Fruit fly (Drosophila melanogaster) whole organism, embryonic: ENCODE results near the gene msd1.

ENCODE experiments used
- BEAF-32 ChIP-seq: fragments of 200-800 bp; sonication (Bioruptor generic); optimal IDR thresholded peaks from 3 replicates; lab custom pipeline; 2017; ENCODE audit warnings: missing biosample characterization, missing genetic modification characterization, mild to moderate bottlenecking, moderate library complexity, missing genetic modification reagents
- Bgb ChIP-seq: fragments of 200-800 bp; sonication (Bioruptor generic); IDR thresholded peaks from 2 replicates; pipeline ENCODE4 v1.3.6; 2022; ENCODE audit warnings: missing biosample characterization, missing genetic modification characterization; ENCODE audit not compliant: partially characterized antibody
- CG10147 ChIP-seq: fragments of 200-800 bp; sonication (Bioruptor generic); optimal IDR thresholded peaks from 2 replicates; lab custom pipeline; 2019; ENCODE audit warnings: missing biosample characterization, mild to moderate bottlenecking, missing genetic modification characterization, moderate library complexity
- CG12942 ChIP-seq: fragments of 200-800 bp; sonication (Bioruptor generic); optimal IDR thresholded peaks from 3 replicates; lab custom pipeline; 2016; ENCODE audit warnings: missing biosample characterization, missing genetic modification characterization
- CG13287 ChIP-seq: fragments of 200-800 bp; sonication (Bioruptor generic); IDR thresholded peaks from 2 replicates; pipeline ENCODE4 v1.3.6; 2022; ENCODE audit warnings: missing biosample characterization, missing genetic modification characterization; ENCODE audit not compliant: partially characterized antibody
- CG15514 ChIP-seq: fragments of 200-800 bp; sonication (Bioruptor generic); optimal IDR thresholded peaks from 3 replicates; lab custom pipeline; 2017; ENCODE audit warnings: missing biosample characterization, missing genetic modification characterization, mild to moderate bottlenecking, moderate library complexity, missing genetic modification reagents
- CG1603 ChIP-seq: fragments of 200-800 bp; sonication (Bioruptor generic); optimal IDR thresholded peaks from 2 replicates; lab custom pipeline; 2019; ENCODE audit warnings: missing biosample characterization, mild to moderate bottlenecking, missing genetic modification characterization, moderate library complexity
- CG17186 ChIP-seq: fragments of 200-800 bp; sonication (Bioruptor generic); optimal IDR thresholded peaks from 3 replicates; lab custom pipeline; 2017; ENCODE audit warnings: missing biosample characterization, missing genetic modification reagents, missing genetic modification characterization
- CG17912 ChIP-seq: fragments of 200-800 bp; sonication (Bioruptor generic); optimal IDR thresholded peaks from 2 replicates; lab custom pipeline; 2018; ENCODE audit warnings: missing biosample characterization, mild to moderate bottlenecking, missing genetic modification characterization
- CG2116 ChIP-seq: fragments of 200-800 bp; sonication (Bioruptor generic); optimal IDR thresholded peaks from 3 replicates; lab custom pipeline; 2018; ENCODE audit warnings: missing biosample characterization, mild to moderate bottlenecking, missing genetic modification characterization
- CG31441 ChIP-seq: fragments of 200-800 bp; sonication (Bioruptor generic); IDR thresholded peaks from 2 replicates; pipeline ENCODE4 v1.3.6; 2022; ENCODE audit warnings: missing biosample characterization, missing genetic modification characterization
- CG32772 ChIP-seq: fragments of 200-800 bp; sonication (Bioruptor generic); IDR thresholded peaks from 2 replicates; pipeline ENCODE4 v1.3.6; 2022; ENCODE audit warnings: missing biosample characterization, missing genetic modification characterization
- CG34224 ChIP-seq: fragments of 200-800 bp; sonication (Bioruptor generic); IDR thresholded peaks from 3 replicates; pipeline ENCODE4 v1.3.6; 2022; ENCODE audit warnings: missing biosample characterization, missing genetic modification characterization; ENCODE audit not compliant: partially characterized antibody
- CG4360 ChIP-seq: fragments of 200-800 bp; sonication (Bioruptor generic); IDR thresholded peaks from 2 replicates; pipeline ENCODE4 v1.3.6; 2022; ENCODE audit warnings: missing biosample characterization, missing genetic modification characterization
- CG9797 ChIP-seq: fragments of 200-800 bp; sonication (Bioruptor generic); optimal IDR thresholded peaks from 3 replicates; lab custom pipeline; 2018; ENCODE audit warnings: missing biosample characterization, mild to moderate bottlenecking, missing genetic modification characterization
- Dll ChIP-seq: fragments of 200-800 bp; sonication (Bioruptor generic); IDR thresholded peaks from 4 replicates; pipeline ENCODE4 v1.3.6; 2022; ENCODE audit warnings: missing biosample characterization, missing genetic modification characterization; ENCODE audit not compliant: partially characterized antibody
- Dp ChIP-seq: fragments of 200-800 bp; sonication (Bioruptor generic); optimal IDR thresholded peaks from 2 replicates; lab custom pipeline; 2018; ENCODE audit warnings: missing biosample characterization, mild to moderate bottlenecking, missing genetic modification characterization, moderate library complexity
- Dref ChIP-seq: fragments of 200-800 bp; sonication (Bioruptor generic); IDR thresholded peaks from 2 replicates; pipeline ENCODE4 v1.3.6; 2022; ENCODE audit warnings: missing biosample characterization, missing genetic modification characterization
- E2f2 ChIP-seq: fragments of 200-800 bp; sonication (Bioruptor generic); IDR thresholded peaks from 2 replicates; pipeline ENCODE4 v1.3.6; 2022; ENCODE audit warnings: missing biosample characterization, missing genetic modification characterization
- Elba2 ChIP-seq: fragments of 200-800 bp; sonication (Bioruptor generic); optimal IDR thresholded peaks from 3 replicates; lab custom pipeline; 2016; ENCODE audit warnings: missing biosample characterization, missing genetic modification characterization
- Fer1 ChIP-seq: fragments of 200-800 bp; sonication (Bioruptor generic); optimal IDR thresholded peaks from 2 replicates; lab custom pipeline; 2017; ENCODE audit warnings: missing biosample characterization, mild to moderate bottlenecking, missing genetic modification characterization
- HLH4C ChIP-seq: fragments of 200-800 bp; sonication (Bioruptor generic); IDR thresholded peaks from 3 replicates; pipeline ENCODE4 v1.3.6; 2022; ENCODE audit warnings: missing biosample characterization, missing genetic modification characterization; ENCODE audit not compliant: partially characterized antibody
- HmgZ ChIP-seq: fragments of 200-800 bp; sonication (Bioruptor generic); optimal IDR thresholded peaks from 2 replicates; lab custom pipeline; 2018; ENCODE audit warnings: missing biosample characterization, mild to moderate bottlenecking, missing genetic modification characterization
- MTF-1 ChIP-seq: fragments of 200-800 bp; sonication (Bioruptor generic); optimal IDR thresholded peaks from 2 replicates; lab custom pipeline; 2018; ENCODE audit warnings: missing biosample characterization, mild to moderate bottlenecking, missing genetic modification characterization, borderline replicate concordance
- Myb ChIP-seq: fragments of 200-800 bp; sonication (Bioruptor generic); optimal IDR thresholded peaks from 2 replicates; lab custom pipeline; 2016; ENCODE audit warnings: missing biosample characterization, missing genetic modification characterization
- Opbp ChIP-seq: fragments of 200-800 bp; sonication (Bioruptor generic); IDR thresholded peaks from 3 replicates; pipeline ENCODE4 v1.3.6; 2022; ENCODE audit warnings: missing biosample characterization, missing genetic modification characterization; ENCODE audit not compliant: partially characterized antibody
- Sin3A ChIP-seq: fragments of >200 bp; optimal IDR thresholded peaks from 2 replicates; lab custom pipeline; 2018
- Sry-δ ChIP-seq: fragments of 200-800 bp; sonication (Bioruptor generic); optimal IDR thresholded peaks from 2 replicates; lab custom pipeline; 2016; ENCODE audit warnings: missing biosample characterization, missing genetic modification characterization
- amos ChIP-seq: fragments of 200-800 bp; sonication (Bioruptor generic); IDR thresholded peaks from 2 replicates; pipeline ENCODE4 v1.3.6; 2022; ENCODE audit warnings: missing biosample characterization, missing genetic modification characterization; ENCODE audit not compliant: partially characterized antibody
- ato ChIP-seq: fragments of 200-800 bp; sonication (Bioruptor generic); IDR thresholded peaks from 2 replicates; pipeline ENCODE4 v1.3.6; 2022; ENCODE audit warnings: missing biosample characterization, missing genetic modification characterization; ENCODE audit not compliant: partially characterized antibody
- bbx ChIP-seq: fragments of 200-800 bp; sonication (Bioruptor generic); IDR thresholded peaks from 2 replicates; pipeline ENCODE4 v1.3.6; 2022; ENCODE audit warnings: missing biosample characterization, missing genetic modification characterization; ENCODE audit not compliant: partially characterized antibody
- cato ChIP-seq: fragments of 200-800 bp; sonication (Bioruptor generic); optimal IDR thresholded peaks from 2 replicates; lab custom pipeline; 2016; ENCODE audit warnings: missing biosample characterization, missing genetic modification characterization, borderline replicate concordance
- cwo ChIP-seq: fragments of 200-800 bp; sonication (Bioruptor generic); optimal IDR thresholded peaks from 3 replicates; lab custom pipeline; 2017; ENCODE audit warnings: missing biosample characterization, missing genetic modification characterization, mild to moderate bottlenecking, moderate library complexity, missing genetic modification reagents
- gfzf ChIP-seq: fragments of 200-800 bp; sonication (Bioruptor generic); optimal IDR thresholded peaks from 2 replicates; lab custom pipeline; 2016; ENCODE audit warnings: missing biosample characterization, mild to moderate bottlenecking, missing genetic modification characterization, moderate library complexity
- p53 ChIP-seq: fragments of 200-800 bp; sonication (Bioruptor generic); optimal IDR thresholded peaks from 2 replicates; lab custom pipeline; 2016; ENCODE audit warnings: missing biosample characterization, missing genetic modification characterization
- pzg ChIP-seq: fragments of 200-800 bp; sonication (Bioruptor generic); optimal IDR thresholded peaks from 3 replicates; lab custom pipeline; 2018; ENCODE audit warnings: missing biosample characterization, mild to moderate bottlenecking, missing genetic modification characterization, moderate library complexity
- salm ChIP-seq: fragments of 200-800 bp; sonication (Bioruptor generic); optimal IDR thresholded peaks from 2 replicates; lab custom pipeline; 2018; ENCODE audit warnings: missing biosample characterization, mild to moderate bottlenecking, missing genetic modification characterization
- sens ChIP-seq: fragments of 200-800 bp; sonication (Bioruptor generic); peaks from one replicate; lab custom pipeline; 2016; ENCODE audit warnings: missing biosample characterization, missing genetic modification characterization
- slou ChIP-seq: fragments of 200-800 bp; sonication (Bioruptor generic); optimal IDR thresholded peaks from 3 replicates; lab custom pipeline; 2016; ENCODE audit warnings: missing biosample characterization, missing genetic modification characterization
- stwl ChIP-seq: fragments of 200-800 bp; sonication (Bioruptor generic); optimal IDR thresholded peaks from 3 replicates; lab custom pipeline; 2018; ENCODE audit warnings: missing biosample characterization, mild to moderate bottlenecking, missing genetic modification characterization, moderate library complexity
- trem ChIP-seq: fragments of 200-800 bp; optimal IDR thresholded peaks from 3 replicates; lab custom pipeline; 2019; ENCODE audit warnings: missing biosample characterization, mild to moderate bottlenecking, missing genetic modification characterization, moderate library complexity
- z ChIP-seq: fragments of 200-800 bp; sonication (Bioruptor generic); IDR thresholded peaks from 3 replicates; pipeline ENCODE4 v1.3.6; 2022; ENCODE audit warnings: missing biosample characterization, missing genetic modification characterization

msd1 gene

DNA sequence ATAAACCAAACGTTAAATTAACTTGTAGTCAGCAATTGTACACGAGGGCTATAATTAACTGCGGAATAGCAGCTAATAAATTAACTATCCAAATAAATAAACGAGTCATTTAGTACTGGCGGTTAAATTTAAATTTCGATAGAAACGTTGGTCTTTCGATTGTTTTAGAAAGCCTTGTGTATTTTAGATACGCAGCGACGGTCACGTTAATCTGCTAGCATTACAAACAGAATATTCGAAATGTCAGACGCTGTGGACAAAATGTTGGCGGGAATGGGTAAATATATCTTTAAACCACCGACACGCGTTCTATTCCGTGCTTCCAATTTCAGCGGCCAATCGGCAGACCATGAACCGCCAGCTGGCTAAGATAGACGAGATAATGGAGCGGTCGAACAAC, at the start of gene msd1:
Gene msd1, plus strand, starts transcription at position 203 of the 400 bp plus-strand sequence.
- TF ChIP-seq CG17912 (peak; percentile 17), E2f2 (GFP tag; lab: Robert Waterston, UW) (peak; percentile 97), cwo (GFP tag; lab: Kevin White, UChicago) (no peak), Bgb (GFP tag; lab: Robert Waterston, UW) (peak; percentile 40; the same call in 1 of the 2 replicates), Dref (GFP tag; lab: Robert Waterston, UW) (peak; percentile 78), Sry-δ (GFP tag; lab: Kevin White, UChicago) (peak; percentile 35), ato (GFP tag; lab: Robert Waterston, UW) (0 out of 2 replicates have a peak, but pooled peaks have one; percentile 41), CG2116 (GFP tag; lab: Kevin White, UChicago) (peak; percentile 56), Dll (GFP tag; lab: Robert Waterston, UW) (peak; percentile 58; the same call in 2 of the 4 replicates), Myb (peak; percentile 61), HmgZ (peak; percentile 4), sens (GFP tag; lab: Kevin White, UChicago) (peak; percentile 48), amos (peak; percentile 35; the same call in 1 of the 2 replicates), CG12942 (GFP tag; lab: Kevin White, UChicago) (no peak), slou (GFP tag; lab: Kevin White, UChicago) (no peak), CG34224 (GFP tag; lab: Robert Waterston, UW) (0 out of 3 replicates have a peak, but pooled peaks have one; percentile 19), pzg (peak; percentile 76), salm (no peak), gfzf (GFP tag; lab: Kevin White, UChicago) (peak; percentile 76), Fer1 (peak; percentile 7), CG15514 (GFP tag; lab: Kevin White, UChicago) (peak; percentile 33), cato (no peak), Opbp (GFP tag; lab: Robert Waterston, UW) (peak; percentile 38; the same call in 2 of the 3 replicates), trem (tag; lab: Kevin White, UChicago) (peak; percentile 3), stwl (tag; lab: Kevin White, UChicago) (peak; percentile 5), CG1603 (tag; lab: Kevin White, UChicago) (peak; percentile 54), MTF-1 (GFP tag; lab: Kevin White, UChicago) (no peak), Dp (GFP tag; lab: Kevin White, UChicago) (peak; percentile 97), CG13287 (GFP tag; lab: Robert Waterston, UW) (peak; percentile 59; the same call in 1 of the 2 replicates), CG9797 (GFP tag; lab: Kevin White, UChicago) (peak; percentile 63), BEAF-32 (peak; percentile 32), bbx (peak; percentile 61), Elba2 (no peak), CG4360 (GFP tag; lab: Robert Waterston, UW) (no peak)

DNA sequence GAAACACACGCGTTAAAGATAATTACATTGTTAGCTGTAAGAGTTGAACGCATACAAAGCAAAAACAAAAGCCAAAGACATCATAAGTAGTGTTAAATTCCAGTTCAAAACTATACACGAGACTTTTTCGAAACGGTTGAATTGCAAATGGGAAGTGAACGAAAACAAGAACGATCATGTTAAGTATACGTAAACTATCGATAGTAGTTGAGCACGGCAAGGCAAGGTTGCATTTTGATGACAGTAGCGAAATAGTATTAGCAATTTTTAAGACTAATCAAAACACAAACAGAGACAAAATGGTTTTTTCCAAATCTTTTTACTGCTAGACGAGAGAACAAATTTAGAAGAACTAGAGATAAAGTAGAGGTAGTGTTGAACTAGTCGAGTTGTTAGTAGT, 36.7 kb upstream of the msd1 start:
- TF ChIP-seq CG17186 (GFP tag; lab: Kevin White, UChicago): no peak
- no peak for TF ChIP-seq CG10147 (GFP tag; lab: Kevin White, UChicago)
- TF ChIP-seq Fer1: no peak
- TF ChIP-seq Sin3A (lab: Kevin White, UChicago): no peak
- no peak for TF ChIP-seq CG32772
- peak; percentile 66 for TF ChIP-seq CG2116 (GFP tag; lab: Kevin White, UChicago)
- TF ChIP-seq p53 (GFP tag; lab: Kevin White, UChicago): peak; percentile 80
- TF ChIP-seq HLH4C (GFP tag; lab: Robert Waterston, UW): no peak
- no peak for TF ChIP-seq z
- no peak for TF ChIP-seq CG31441
